Fruit fly (Drosophila melanogaster): ENCODE data around the gene CecA2.

The CecA2 gene

dm6 chr3R:30170671-30171667 lies 41.0 kb upstream of the CecA2 start, which contains the start of gene Rsod:
Gene Rsod (minus strand): TSS chr3R:30171207.
- TF ChIP-seq CG6654 (GFP tag; optimal IDR thresholded peaks at IDR 0.05), result no peak
- no peak for TF ChIP-seq mirr (GFP tag; optimal IDR thresholded peaks at IDR 0.05)
- no peak for TF ChIP-seq maf-S (GFP tag; optimal IDR thresholded peaks at IDR 0.05)
- no peak for TF ChIP-seq chn (GFP tag; optimal IDR thresholded peaks at IDR 0.05)
- TF ChIP-seq Mad (GFP tag; optimal IDR thresholded peaks at IDR 0.05), result no peak
- TF ChIP-seq CG18011 (GFP tag; optimal IDR thresholded peaks at IDR 0.05), result no peak
- peak; percentile 37 for TF ChIP-seq CG9727 (GFP tag; optimal IDR thresholded peaks at IDR 0.05)
- peak; percentile 45; the same call in 1 of the 2 replicates for TF ChIP-seq aop (GFP tag; IDR thresholded peaks at IDR 0.05)
- peak; percentile 48; the same call in 1 of the 2 replicates for TF ChIP-seq slbo (GFP tag; IDR thresholded peaks at IDR 0.05)
- TF ChIP-seq D19B (GFP tag; optimal IDR thresholded peaks at IDR 0.05), result no peak
- TF ChIP-seq Ets97D (GFP tag; optimal IDR thresholded peaks at IDR 0.05), result no peak
- peak; percentile 58 for TF ChIP-seq Sox100B (GFP tag; optimal IDR thresholded peaks at IDR 0.05)
- TF ChIP-seq Eip74EF (GFP tag; optimal IDR thresholded peaks at IDR 0.05), result peak in 1 of 2 experiments; percentile 11
- TF ChIP-seq schlank (tag; optimal IDR thresholded peaks at IDR 0.05), result no peak
- peak; percentile 16 for TF ChIP-seq Lhr (GFP tag; optimal IDR thresholded peaks at IDR 0.05)
- no peak for TF ChIP-seq Dip3 (GFP tag; optimal IDR thresholded peaks at IDR 0.05)
- TF ChIP-seq HmgD (GFP tag; optimal IDR thresholded peaks at IDR 0.05), result no peak
- TF ChIP-seq CG3847 (GFP tag; IDR thresholded peaks at IDR 0.05), result peak; percentile 31; the same call in 1 of the 2 replicates
- TF ChIP-seq CG14050 (GFP tag; IDR thresholded peaks at IDR 0.05), result peak; percentile 52
- peak; percentile 64 for TF ChIP-seq CG1603 (tag; optimal IDR thresholded peaks at IDR 0.05)
- no peak for TF ChIP-seq prd (optimal IDR thresholded peaks at IDR 0.05)
- TF ChIP-seq prd (GFP tag; IDR thresholded peaks at IDR 0.05), result peak; percentile 73; the same call in 2 of the 3 replicates
- no peak for TF ChIP-seq pho (GFP tag; optimal IDR thresholded peaks at IDR 0.05)
- TF ChIP-seq chinmo (GFP tag; IDR thresholded peaks at IDR 0.05; ENCODE audit: partially characterized antibody), result peak; percentile 87; the same call in 2 of the 4 replicates
- peak; percentile 37 for TF ChIP-seq trem (tag; optimal IDR thresholded peaks at IDR 0.05)
- no peak for TF ChIP-seq Hand (GFP tag; optimal IDR thresholded peaks at IDR 0.05)
- TF ChIP-seq CG6854 (GFP tag; optimal IDR thresholded peaks at IDR 0.05), result no peak
- peak in 1 of 2 experiments; percentile 8 for TF ChIP-seq Trl (optimal IDR thresholded peaks at IDR 0.05)
- no peak for TF ChIP-seq Trl (GFP tag; optimal IDR thresholded peaks at IDR 0.05)
- peak; percentile 76 for TF ChIP-seq ranshi (GFP tag; IDR thresholded peaks at IDR 0.05)
- no peak for TF ChIP-seq zfh2 (GFP tag; optimal IDR thresholded peaks at IDR 0.05)
- TF ChIP-seq ham (GFP tag; IDR thresholded peaks at IDR 0.05), result no peak
- TF ChIP-seq ewg (GFP tag; optimal IDR thresholded peaks at IDR 0.05), result peak; percentile 40
- TF ChIP-seq CG4328 (GFP tag; optimal IDR thresholded peaks at IDR 0.05), result no peak
- TF ChIP-seq CG10267 (tag; optimal IDR thresholded peaks at IDR 0.05), result peak; percentile 50
- peak; percentile 92 for TF ChIP-seq ci (GFP tag; IDR thresholded peaks at IDR 0.05)
- no peak for TF ChIP-seq Hmx (GFP tag; optimal IDR thresholded peaks at IDR 0.05)
- no peak for TF ChIP-seq CG6175 (GFP tag; IDR thresholded peaks at IDR 0.05)
- TF ChIP-seq CG10366 (GFP tag; IDR thresholded peaks at IDR 0.05), result peak; percentile 79
- TF ChIP-seq unc-4 (GFP tag; IDR thresholded peaks at IDR 0.05; ENCODE audit: partially characterized antibody), result no peak
- TF ChIP-seq Hr78 (GFP tag; optimal IDR thresholded peaks at IDR 0.05), result peak in 1 of 2 experiments; percentile 27
- peak; percentile 55 for TF ChIP-seq Jarid2 (GFP tag; optimal IDR thresholded peaks at IDR 0.05)
- TF ChIP-seq CG32532 (GFP tag; IDR thresholded peaks at IDR 0.05), result peak; percentile 61; the same call in 1 of the 2 replicates
- TF ChIP-seq run (tag; optimal IDR thresholded peaks at IDR 0.05), result no peak
- no peak for TF ChIP-seq kah (GFP tag; optimal IDR thresholded peaks at IDR 0.05)
- TF ChIP-seq C15 (GFP tag; IDR thresholded peaks at IDR 0.05), result no peak
- peak; percentile 79 for TF ChIP-seq tgo (GFP tag; IDR thresholded peaks at IDR 0.05)
- TF ChIP-seq danr (GFP tag; IDR thresholded peaks at IDR 0.05), result no peak

Data from whole organism, embryonic.